Fruit fly (Drosophila melanogaster): ENCODE data around the gene CG34461.

dm6 chr3L:8372035-8372434 is 46.4 kb downstream of the CG34461 start, which contains the start of gene ImpE1:
- no peak for TF ChIP-seq ttk (optimal IDR thresholded peaks at IDR 0.05)
- TF ChIP-seq Sin3A (optimal IDR thresholded peaks at IDR 0.05), result no peak
- TF ChIP-seq insv (optimal IDR thresholded peaks at IDR 0.05), result no peak
- TF ChIP-seq psq (optimal IDR thresholded peaks at IDR 0.05), result no peak
- no peak for TF ChIP-seq Myc (optimal IDR thresholded peaks at IDR 0.05)

Data from Kc167 (cell line).